Fruit fly (Drosophila melanogaster): ENCODE measurements around the gene CG5096.
A peak's percentile ranks its signal among the peaks of the same experiment; 100 is the strongest.

The CG5096 gene

dm6 chr2L:10376276-10376675, 5.8 kb upstream of the CG5096 start:
- TF ChIP-seq Lpt (GFP tag; optimal IDR thresholded peaks at IDR 0.05) = no peak
- no peak for TF ChIP-seq pdm3 (GFP tag; optimal IDR thresholded peaks at IDR 0.05)
- no peak for TF ChIP-seq CG4318 (GFP tag; optimal IDR thresholded peaks at IDR 0.05)
- no peak for TF ChIP-seq net (GFP tag; optimal IDR thresholded peaks at IDR 0.05)
- TF ChIP-seq topi (GFP tag; optimal IDR thresholded peaks at IDR 0.05) = no peak
- TF ChIP-seq CG8119 (GFP tag; IDR thresholded peaks at IDR 0.05) = no peak
- TF ChIP-seq fd59A (GFP tag; optimal IDR thresholded peaks at IDR 0.05) = no peak
- TF ChIP-seq Ets96B (tag; optimal IDR thresholded peaks at IDR 0.05) = no peak
- TF ChIP-seq CG34406 (GFP tag; optimal IDR thresholded peaks at IDR 0.05) = no peak
- no peak for TF ChIP-seq Hr4 (GFP tag; optimal IDR thresholded peaks at IDR 0.05)
- TF ChIP-seq CG3919 (GFP tag; optimal IDR thresholded peaks at IDR 0.05) = no peak
- no peak for TF ChIP-seq CG3032 (tag; optimal IDR thresholded peaks at IDR 0.05)
- TF ChIP-seq CG6808 (GFP tag; optimal IDR thresholded peaks at IDR 0.05) = no peak
- TF ChIP-seq CG11294 (GFP tag; IDR thresholded peaks at IDR 0.05) = no peak
- no peak for TF ChIP-seq esn (GFP tag; optimal IDR thresholded peaks at IDR 0.05)
- TF ChIP-seq CG6854 (GFP tag; optimal IDR thresholded peaks at IDR 0.05) = no peak
- TF ChIP-seq Ets21C (GFP tag; optimal IDR thresholded peaks at IDR 0.05) = no peak
- TF ChIP-seq vri (GFP tag; optimal IDR thresholded peaks at IDR 0.05) = no peak
- no peak for TF ChIP-seq CG15336 (GFP tag; IDR thresholded peaks at IDR 0.05)
- TF ChIP-seq achi (GFP tag; optimal IDR thresholded peaks at IDR 0.05) = no peak

DNA sequence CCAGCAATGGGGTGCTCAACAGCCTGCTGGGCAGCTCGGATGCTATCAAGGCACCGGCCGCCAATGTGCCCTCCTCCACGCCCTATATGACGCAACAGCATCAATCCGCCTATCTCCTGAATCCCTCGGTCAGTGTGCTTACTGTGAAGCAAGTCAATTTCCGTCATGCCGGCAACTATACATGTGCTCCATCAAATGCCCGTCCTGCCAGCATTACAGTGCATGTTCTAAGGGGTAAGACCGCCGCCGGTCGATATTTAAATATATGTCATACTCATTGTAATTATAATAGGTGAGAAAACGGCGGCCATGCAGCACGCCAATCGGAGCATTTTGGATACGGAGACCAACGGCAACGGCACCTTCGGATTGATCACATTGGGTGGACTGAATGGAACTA, 3.4 kb upstream of the CG5096 start:
- TF ChIP-seq dac (GFP tag; optimal IDR thresholded peaks at IDR 0.05) (no peak), CG6854 (GFP tag; optimal IDR thresholded peaks at IDR 0.05) (no peak), CG11294 (GFP tag; IDR thresholded peaks at IDR 0.05) (no peak), Met (GFP tag; optimal IDR thresholded peaks at IDR 0.05) (no peak), CG8319 (GFP tag; optimal IDR thresholded peaks at IDR 0.05) (no peak), Sox14 (GFP tag; optimal IDR thresholded peaks at IDR 0.05) (no peak), CG15336 (GFP tag; IDR thresholded peaks at IDR 0.05) (no peak)

DNA sequence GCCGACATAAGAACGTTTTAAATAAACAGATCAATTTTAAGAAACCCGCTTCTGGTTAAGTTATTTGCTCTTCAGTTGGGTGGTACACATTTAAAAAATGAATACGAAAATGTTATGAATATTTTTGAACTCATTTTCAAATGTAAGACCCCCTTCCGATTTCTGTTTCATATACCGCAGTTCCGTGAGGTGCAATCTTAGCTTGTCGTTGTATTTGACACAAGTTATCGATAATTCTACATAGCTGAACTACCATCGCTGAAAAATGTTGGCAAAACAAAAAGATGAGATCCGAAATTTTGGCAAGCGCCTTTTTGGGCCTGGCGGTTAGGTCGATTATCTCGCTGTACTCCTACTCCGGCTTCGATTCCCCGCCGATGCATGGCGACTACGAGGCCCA, 2.2 kb upstream of the CG5096 start, which contains the start of gene gny:
TSS of gene gny (plus strand) at position 239 of the 400 bp plus-strand sequence.
- TF ChIP-seq fkh (GFP tag; optimal IDR thresholded peaks at IDR 0.05) (no peak), CG11762 (GFP tag; optimal IDR thresholded peaks at IDR 0.05; ENCODE audit: insufficient read depth) (no peak), Eip78C (GFP tag) (peak; percentile 18)

DNA sequence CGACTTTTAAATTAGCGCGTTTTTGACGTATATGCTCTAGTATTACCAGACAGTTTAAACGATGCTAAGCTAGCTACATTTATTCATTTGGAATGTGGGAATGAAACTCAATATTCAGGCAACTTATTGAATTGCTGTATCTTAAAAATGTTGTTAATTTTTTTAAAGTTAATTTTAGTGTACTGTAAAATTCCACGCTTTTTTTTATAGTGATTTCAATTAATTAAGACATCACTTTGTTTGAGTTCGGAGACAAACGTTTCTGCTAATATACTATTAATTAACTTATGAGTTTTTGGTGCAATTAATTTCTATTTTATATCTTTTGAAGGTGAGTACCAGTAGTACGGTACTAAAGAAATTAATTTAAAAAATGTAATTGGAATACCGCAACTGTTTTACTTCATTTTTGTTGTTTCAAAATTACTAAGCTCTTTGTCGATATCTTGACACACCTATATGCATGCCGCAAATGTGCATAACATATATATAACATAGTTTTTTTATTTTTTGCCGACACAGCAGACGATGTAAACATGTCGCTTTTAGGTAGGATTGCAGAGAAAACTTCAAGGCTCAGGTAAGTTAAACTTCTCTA, 4.2 kb downstream of the CG5096 start, which contains the start of the genes Cdk1 and mRpS7:
TSS of gene Cdk1 (minus strand) at position 55 of the 598 bp plus-strand sequence.
TSS of gene mRpS7 (plus strand) at position 455 of the 598 bp plus-strand sequence.
- TF ChIP-seq Lpt (GFP tag; optimal IDR thresholded peaks at IDR 0.05) (peak; percentile 48), CG11294 (GFP tag; IDR thresholded peaks at IDR 0.05) (no peak; the same call in 1 of the 2 replicates), CG10669 (GFP tag; optimal IDR thresholded peaks at IDR 0.05) (peak; percentile 67), CG4318 (GFP tag; optimal IDR thresholded peaks at IDR 0.05) (peak; percentile 57), pdm3 (GFP tag; optimal IDR thresholded peaks at IDR 0.05) (peak; percentile 78), svp (GFP tag) (no peak), CG32006 (GFP tag; optimal IDR thresholded peaks at IDR 0.05) (no peak), CG6163 (GFP tag; IDR thresholded peaks at IDR 0.05) (no peak), CG9139 (GFP tag; optimal IDR thresholded peaks at IDR 0.05) (no peak), vri (GFP tag; optimal IDR thresholded peaks at IDR 0.05) (no peak), Gug (GFP tag; IDR thresholded peaks at IDR 0.05) (no peak), OdsH (GFP tag; optimal IDR thresholded peaks at IDR 0.05) (peak; percentile 78), CG3032 (tag; optimal IDR thresholded peaks at IDR 0.05) (peak; percentile 71), ss (GFP tag; optimal IDR thresholded peaks at IDR 0.05) (peak in 1 of 2 experiments; percentile 68), Ets21C (GFP tag; optimal IDR thresholded peaks at IDR 0.05) (peak; percentile 59), fd59A (GFP tag; optimal IDR thresholded peaks at IDR 0.05) (no peak), Eip75B (GFP tag; optimal IDR thresholded peaks at IDR 0.05) (peak; percentile 69), CG6792 (GFP tag; optimal IDR thresholded peaks at IDR 0.05) (peak; percentile 53), Sox15 (GFP tag; optimal IDR thresholded peaks at IDR 0.05) (peak; percentile 49), salr (GFP tag; optimal IDR thresholded peaks at IDR 0.05) (peak in 1 of 2 experiments; percentile 69), Ets96B (tag; optimal IDR thresholded peaks at IDR 0.05) (peak; percentile 68), CG8632 (GFP tag; optimal IDR thresholded peaks at IDR 0.05) (peak; percentile 51), CG34406 (GFP tag; optimal IDR thresholded peaks at IDR 0.05) (peak; percentile 55), CG1621 (tag; optimal IDR thresholded peaks at IDR 0.05) (no peak), Hr39 (GFP tag; optimal IDR thresholded peaks at IDR 0.05) (peak; percentile 71), dsx (GFP tag; optimal IDR thresholded peaks at IDR 0.05; ENCODE audit: poor library complexity, severe bottlenecking) (peak; percentile 57), CG16779 (tag; optimal IDR thresholded peaks at IDR 0.05) (no peak), CG8319 (GFP tag; optimal IDR thresholded peaks at IDR 0.05) (no peak), CG15336 (GFP tag; IDR thresholded peaks at IDR 0.05) (peak; percentile 65)
